Fruit fly (Drosophila melanogaster): ENCODE results near the gene Dred.

Gene Dred

DNA sequence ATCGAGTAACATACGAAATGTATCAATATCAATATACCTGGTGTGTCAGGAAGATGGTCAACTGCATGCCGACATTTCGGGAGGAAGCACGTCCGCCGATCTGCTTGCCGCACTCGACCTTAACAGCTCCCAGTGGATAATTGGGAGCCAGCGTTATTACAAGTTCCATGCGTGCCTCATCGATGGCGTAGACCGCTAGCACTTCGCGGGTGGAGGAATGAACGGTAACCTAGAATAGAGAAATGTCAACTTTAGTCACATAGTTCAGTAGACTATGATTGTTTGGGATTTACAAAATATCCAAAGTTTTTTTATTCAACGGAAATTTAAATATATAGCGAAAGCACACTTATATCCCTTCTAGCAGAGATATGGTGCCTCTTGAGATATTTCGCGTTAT is 805 bp upstream of the Dred start, which contains the start of the genes CG46435 and Rcd7:
Gene CG46435 (plus strand): TSS at position 301 of the 400 bp plus-strand sequence.
Gene Rcd7 (plus strand): TSS at position 301 of the 400 bp plus-strand sequence.
- TF ChIP-seq D1 (tag; optimal IDR thresholded peaks at IDR 0.05) (no peak), Pif1B (GFP tag; optimal IDR thresholded peaks at IDR 0.05) (no peak), rn (GFP tag; IDR thresholded peaks at IDR 0.05) (no peak), EcR (GFP tag; optimal IDR thresholded peaks at IDR 0.05) (no peak), CG14655 (GFP tag; optimal IDR thresholded peaks at IDR 0.05) (no peak), CG4496 (GFP tag; IDR thresholded peaks at IDR 0.05) (no peak), Pif1A (GFP tag; optimal IDR thresholded peaks at IDR 0.05) (no peak), CG12605 (GFP tag; IDR thresholded peaks at IDR 0.05) (no peak), fd96Ca (GFP tag; IDR thresholded peaks at IDR 0.05) (no peak)

DNA sequence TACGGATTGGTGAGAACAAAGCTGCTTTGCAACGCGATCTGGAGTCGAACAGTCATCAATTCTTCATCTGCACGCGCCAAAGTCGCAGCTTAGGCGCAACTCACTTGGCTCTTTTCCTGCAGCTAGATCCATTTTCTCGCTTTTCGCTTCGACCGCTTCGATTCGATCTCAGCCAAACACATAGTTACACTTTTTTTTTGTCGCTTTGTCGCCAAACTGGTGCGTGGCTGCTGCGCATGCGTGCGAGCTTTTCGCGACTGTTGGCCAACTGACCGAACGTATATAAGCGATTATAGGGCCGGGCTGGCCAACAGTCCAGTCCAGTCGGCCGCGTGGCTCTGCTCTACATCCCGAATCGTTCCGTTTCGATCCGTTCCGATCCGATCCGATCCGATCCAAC is 11.6 kb downstream of the Dred start, which contains the start of gene Cpr76Bd:
Gene Cpr76Bd (plus strand): TSS at position 301 of the 400 bp plus-strand sequence.
- TF ChIP-seq CG4496 (GFP tag; IDR thresholded peaks at IDR 0.05): 0 out of 3 replicates have a peak, but pooled peaks have one; percentile 19
- TF ChIP-seq Ets98B (GFP tag; IDR thresholded peaks at IDR 0.05): no peak

DNA sequence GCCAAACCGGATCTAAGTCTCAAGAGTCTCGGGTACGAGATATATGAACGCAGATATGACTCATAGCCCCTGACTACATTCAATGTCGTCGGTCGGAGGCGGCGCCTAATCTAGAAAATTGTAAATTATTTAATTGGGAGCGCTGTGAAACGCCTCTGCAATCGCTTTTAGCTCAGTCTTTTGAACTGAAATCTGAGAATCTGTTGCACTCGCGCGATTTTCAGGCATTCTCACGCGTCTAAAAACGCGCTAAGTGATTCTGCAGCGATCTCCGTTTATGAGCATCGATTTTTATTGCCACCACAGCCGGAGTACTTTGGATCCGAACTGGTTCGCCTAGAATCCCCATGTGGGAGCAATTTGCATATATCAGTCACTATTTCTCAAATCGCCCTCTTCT is 15.5 kb downstream of the Dred start:
- TF ChIP-seq CG10348 (GFP tag; IDR thresholded peaks at IDR 0.05): no peak
- TF ChIP-seq CG9948 (tag; optimal IDR thresholded peaks at IDR 0.05): no peak
- no peak for TF ChIP-seq CG14655 (GFP tag; optimal IDR thresholded peaks at IDR 0.05)
- no peak for TF ChIP-seq CG8301 (tag; optimal IDR thresholded peaks at IDR 0.05)
- no peak for TF ChIP-seq CG4496 (GFP tag; IDR thresholded peaks at IDR 0.05)
- TF ChIP-seq EcR (GFP tag; optimal IDR thresholded peaks at IDR 0.05): no peak
- TF ChIP-seq D1 (tag; optimal IDR thresholded peaks at IDR 0.05): no peak
- TF ChIP-seq CG15710 (tag; optimal IDR thresholded peaks at IDR 0.05): no peak
- no peak for TF ChIP-seq CG34367 (tag; optimal IDR thresholded peaks at IDR 0.05)
- no peak for TF ChIP-seq CG8159 (tag; optimal IDR thresholded peaks at IDR 0.05)
- no peak for TF ChIP-seq Ets98B (GFP tag; IDR thresholded peaks at IDR 0.05)
- TF ChIP-seq Pif1A (GFP tag; optimal IDR thresholded peaks at IDR 0.05): no peak
- no peak for TF ChIP-seq CG12605 (GFP tag; IDR thresholded peaks at IDR 0.05)

DNA sequence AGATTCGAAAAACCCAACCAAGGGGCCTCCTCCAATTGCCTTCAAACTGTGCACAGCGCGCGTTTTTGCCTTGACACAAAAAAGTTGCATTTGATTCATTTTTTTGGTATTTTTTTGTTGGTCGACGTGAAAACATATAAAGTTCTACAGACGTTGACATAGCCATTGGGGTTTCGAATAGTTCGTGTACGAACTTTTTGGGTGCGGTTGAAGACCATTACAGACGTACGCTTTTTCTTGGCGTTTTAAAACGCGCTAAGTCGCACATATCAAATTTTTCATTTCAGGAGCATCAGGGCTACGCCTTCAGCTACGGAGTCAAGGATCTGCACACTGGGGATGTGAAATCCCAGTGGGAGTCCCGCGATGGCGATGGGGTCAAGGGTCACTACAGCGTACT is 18.3 kb downstream of the Dred start:
- TF ChIP-seq Ets98B (GFP tag; IDR thresholded peaks at IDR 0.05): no peak
- no peak for TF ChIP-seq CG4496 (GFP tag; IDR thresholded peaks at IDR 0.05)

DNA sequence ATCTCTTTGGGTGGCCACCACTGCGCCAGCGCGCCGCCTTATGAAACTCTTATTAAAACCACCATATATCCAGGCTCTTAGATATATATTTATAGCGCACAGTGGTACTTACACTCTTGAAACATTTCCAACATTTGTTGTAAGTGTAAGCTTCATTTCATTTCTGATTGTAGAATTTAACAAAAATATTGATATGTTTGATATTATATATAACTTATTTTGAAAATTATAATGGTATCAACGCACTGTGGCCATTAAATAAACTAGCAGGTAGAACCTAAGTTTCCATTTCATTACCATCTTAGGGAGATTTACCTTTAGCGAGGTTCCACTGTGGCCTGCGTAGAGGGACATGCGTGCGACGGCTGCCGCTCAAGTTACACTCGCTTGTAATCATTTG is 19.3 kb downstream of the Dred start:
- TF ChIP-seq Pif1A (GFP tag; optimal IDR thresholded peaks at IDR 0.05) (no peak), CG4496 (GFP tag; IDR thresholded peaks at IDR 0.05) (no peak), CG32121 (GFP tag; IDR thresholded peaks at IDR 0.05) (peak; percentile 61), CG34367 (tag; optimal IDR thresholded peaks at IDR 0.05) (no peak), fd96Ca (GFP tag; IDR thresholded peaks at IDR 0.05) (peak; percentile 23; the same call in 1 of the 3 replicates), CG10348 (GFP tag; IDR thresholded peaks at IDR 0.05) (0 out of 2 replicates have a peak, but pooled peaks have one; percentile 7), Snoo (tag; optimal IDR thresholded peaks at IDR 0.05) (no peak), CG9948 (tag; optimal IDR thresholded peaks at IDR 0.05) (no peak)

DNA sequence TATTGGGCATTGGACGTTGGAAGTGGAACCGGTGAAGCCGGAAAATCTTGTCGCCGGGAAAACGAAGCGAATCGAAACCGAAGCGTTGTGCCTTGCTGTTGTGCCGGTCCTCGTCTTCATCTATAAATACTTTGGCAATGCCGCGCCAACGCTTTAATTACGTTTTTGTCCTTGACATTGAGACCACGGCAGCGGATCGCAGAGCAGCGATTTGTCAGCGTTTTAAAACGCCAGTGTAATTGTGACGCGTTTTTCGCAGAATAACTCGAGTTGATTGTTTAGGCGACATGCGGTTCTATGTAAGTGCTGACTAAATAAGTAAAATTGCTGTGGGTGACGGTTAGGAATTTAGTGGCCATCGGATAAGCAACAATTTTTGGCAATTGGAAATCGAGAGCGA is 22.9 kb downstream of the Dred start:
- TF ChIP-seq CG15710 (tag; optimal IDR thresholded peaks at IDR 0.05) (no peak), CG34367 (tag; optimal IDR thresholded peaks at IDR 0.05) (no peak), gl (tag; optimal IDR thresholded peaks at IDR 0.05) (no peak), Pif1A (GFP tag; optimal IDR thresholded peaks at IDR 0.05) (no peak), CG12605 (GFP tag; IDR thresholded peaks at IDR 0.05) (no peak), CG9948 (tag; optimal IDR thresholded peaks at IDR 0.05) (no peak), D1 (tag; optimal IDR thresholded peaks at IDR 0.05) (no peak)

DNA sequence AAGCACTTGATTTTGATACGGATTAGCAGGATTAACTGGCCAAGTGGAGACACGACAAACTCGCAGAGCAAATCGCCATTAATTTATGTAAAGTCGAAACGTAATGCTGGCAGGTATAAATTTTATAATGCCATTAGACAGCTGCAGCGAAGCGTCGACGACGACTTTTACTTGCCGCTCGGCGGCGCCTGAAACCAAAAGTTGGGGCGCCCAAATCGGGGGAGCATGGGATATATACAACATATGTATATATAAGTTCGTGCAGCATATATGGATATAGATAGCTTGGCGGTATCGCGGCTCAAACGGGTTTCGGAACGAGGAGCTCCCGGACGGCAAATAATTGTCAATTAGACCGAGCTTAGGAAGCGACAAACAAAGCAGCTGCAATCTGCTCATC is 23.4 kb downstream of the Dred start, which contains the start of gene Cpr76Bc:
Gene Cpr76Bc (plus strand): TSS at position 301 of the 400 bp plus-strand sequence.
- TF ChIP-seq Pif1B (GFP tag; optimal IDR thresholded peaks at IDR 0.05): no peak
- no peak for TF ChIP-seq fd96Ca (GFP tag; IDR thresholded peaks at IDR 0.05)
- no peak for TF ChIP-seq CG8301 (tag; optimal IDR thresholded peaks at IDR 0.05)
- no peak for TF ChIP-seq CG12605 (GFP tag; IDR thresholded peaks at IDR 0.05)
- no peak for TF ChIP-seq CG15710 (tag; optimal IDR thresholded peaks at IDR 0.05)
- no peak for TF ChIP-seq CG34367 (tag; optimal IDR thresholded peaks at IDR 0.05)

DNA sequence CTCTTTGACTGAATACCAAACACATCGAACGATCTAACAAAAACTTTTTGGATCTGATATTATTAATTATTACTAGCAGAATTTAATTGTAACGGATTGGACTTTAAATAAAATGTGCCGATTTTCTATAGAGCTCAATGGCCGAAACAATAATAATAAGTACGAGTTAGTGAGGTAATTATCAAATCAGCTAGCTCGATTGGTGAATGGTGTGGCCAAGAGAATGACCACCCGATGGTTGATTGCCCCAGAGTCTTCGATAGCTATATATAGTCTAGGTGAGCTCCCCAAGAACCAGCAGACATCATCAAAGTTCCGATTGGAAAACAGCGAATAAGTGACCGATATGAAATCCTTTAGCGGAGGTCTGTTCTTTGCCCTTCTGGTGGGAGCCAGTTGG is 24.7 kb downstream of the Dred start, which contains the start of gene Cpr76Bb:
Gene Cpr76Bb (plus strand): TSS at position 301 of the 400 bp plus-strand sequence.
- TF ChIP-seq CG34367 (tag; optimal IDR thresholded peaks at IDR 0.05) (no peak), D1 (tag; optimal IDR thresholded peaks at IDR 0.05) (no peak), Pif1B (GFP tag; optimal IDR thresholded peaks at IDR 0.05) (no peak), EcR (GFP tag; optimal IDR thresholded peaks at IDR 0.05) (no peak), Snoo (tag; optimal IDR thresholded peaks at IDR 0.05) (no peak)

DNA sequence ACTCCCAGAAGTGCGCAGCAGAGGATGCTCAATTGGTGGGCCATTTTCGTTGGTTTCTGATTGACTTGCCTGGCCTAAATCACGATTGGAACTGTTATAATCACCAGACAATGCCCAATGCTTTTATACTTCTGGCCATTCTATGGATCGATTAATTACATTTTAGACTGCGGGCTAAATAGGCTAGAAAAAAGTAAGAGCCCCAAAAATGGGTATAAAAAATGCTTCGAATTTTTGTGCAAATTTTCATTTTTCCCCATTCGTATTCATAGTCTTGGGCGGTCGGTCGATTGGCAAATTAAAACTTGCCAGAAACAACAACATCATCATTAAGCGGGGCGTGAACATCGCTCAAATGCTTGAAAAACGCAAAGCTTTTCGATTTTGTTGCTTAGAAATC is 25.8 kb downstream of the Dred start, which contains the start of gene Cpr76Ba:
Gene Cpr76Ba (minus strand): TSS at position 101 of the 400 bp plus-strand sequence.
- TF ChIP-seq CG9948 (tag; optimal IDR thresholded peaks at IDR 0.05): no peak
- no peak for TF ChIP-seq gl (tag; optimal IDR thresholded peaks at IDR 0.05)
- no peak for TF ChIP-seq fd96Ca (GFP tag; IDR thresholded peaks at IDR 0.05)
- TF ChIP-seq CG8159 (tag; optimal IDR thresholded peaks at IDR 0.05): no peak
- no peak for TF ChIP-seq Ets98B (GFP tag; IDR thresholded peaks at IDR 0.05)
- no peak for TF ChIP-seq CG32121 (GFP tag; IDR thresholded peaks at IDR 0.05)
- TF ChIP-seq CG4496 (GFP tag; IDR thresholded peaks at IDR 0.05): no peak
- no peak for TF ChIP-seq CG10348 (GFP tag; IDR thresholded peaks at IDR 0.05)
- TF ChIP-seq CG14655 (GFP tag; optimal IDR thresholded peaks at IDR 0.05): no peak
